Worm (Caenorhabditis elegans) whole organism, early embryonic: ENCODE measurements around the gene mlp-1.

Experiments
- B0310.2 ChIP-seq: sonication (generic microtip); optimal IDR thresholded peaks from 2 replicates; lab custom pipeline; 2016; ENCODE audit warnings: mild to moderate bottlenecking, missing genetic modification characterization, missing compliant biosample characterization
- F13C5.2 ChIP-seq: sonication (generic microtip); optimal IDR thresholded peaks from 2 replicates; lab custom pipeline; 2017; ENCODE audit warnings: mild to moderate bottlenecking, missing genetic modification characterization, inconsistent platforms, missing compliant biosample characterization
- aly-1 ChIP-seq: sonication (generic microtip); optimal IDR thresholded peaks from 2 replicates; lab custom pipeline; 2016; ENCODE audit warnings: missing genetic modification characterization, missing compliant biosample characterization
- ama-1 ChIP-seq: fragments of 150-350 bp; optimal IDR thresholded peaks from 2 replicates; lab custom pipeline; 2014
- ceh-13 ChIP-seq: fragments of 200-800 bp; sonication (Bioruptor generic); optimal IDR thresholded peaks from 2 replicates; lab custom pipeline; 2018; ENCODE audit warnings: mild to moderate bottlenecking, missing genetic modification characterization, missing compliant biosample characterization
- ceh-36 ChIP-seq: sonication (generic microtip); optimal IDR thresholded peaks from 2 replicates; lab custom pipeline; 2016; ENCODE audit warnings: missing genetic modification characterization, inconsistent platforms, missing compliant biosample characterization
- ets-7 ChIP-seq: sonication (generic microtip); optimal IDR thresholded peaks from 2 replicates; lab custom pipeline; 2016; ENCODE audit warnings: missing genotype, missing genetic modification characterization, missing compliant biosample characterization
- flt-1 ChIP-seq: fragments of 200-800 bp; sonication (Bioruptor generic); IDR thresholded peaks from 2 replicates; pipeline ENCODE4 v1.3.6; 2022; ENCODE audit warnings: missing genetic modification characterization, missing compliant biosample characterization
- hmbx-1 ChIP-seq: sonication (generic microtip); optimal IDR thresholded peaks from 2 replicates; lab custom pipeline; 2016; ENCODE audit warnings: mild to moderate bottlenecking, missing genetic modification characterization, missing compliant biosample characterization
- hmg-4 ChIP-seq: fragments of 200-800 bp; sonication (Bioruptor generic); optimal IDR thresholded peaks from 2 replicates; lab custom pipeline; 2018; ENCODE audit warnings: mild to moderate bottlenecking, missing genetic modification characterization, missing compliant biosample characterization
- hnd-1 ChIP-seq: sonication (generic microtip); optimal IDR thresholded peaks from 2 replicates; lab custom pipeline; 2016; ENCODE audit warnings: missing genetic modification characterization, missing compliant biosample characterization
- pes-1 ChIP-seq: fragments of 200-800 bp; sonication (Bioruptor generic); IDR thresholded peaks from 2 replicates; pipeline ENCODE4 v1.3.6; 2022; ENCODE audit warnings: missing genetic modification reagents, missing genetic modification characterization, missing compliant biosample characterization
- scrt-1 ChIP-seq: fragments of 200-800 bp; sonication (Bioruptor generic); IDR thresholded peaks from 2 replicates; pipeline ENCODE4 v1.3.6; 2022; ENCODE audit warnings: missing genetic modification characterization, missing compliant biosample characterization
- sea-1 ChIP-seq: fragments of 200-800 bp; sonication (Bioruptor generic); conservative IDR thresholded peaks from 2 replicates; pipeline ENCODE4 v1.3.6; 2022; ENCODE audit warnings: missing genetic modification characterization, missing compliant biosample characterization
- tbx-11 ChIP-seq: fragments of 200-800 bp; sonication (Bioruptor generic); IDR thresholded peaks from 2 replicates; pipeline ENCODE4 v1.3.6; 2022; ENCODE audit warnings: missing genetic modification characterization, missing compliant biosample characterization
- tbx-37 ChIP-seq: fragments of 200-800 bp; sonication (Bioruptor generic); conservative IDR thresholded peaks from 2 replicates; pipeline ENCODE4 v1.3.6; 2022; ENCODE audit warnings: missing genetic modification reagents, missing genetic modification characterization, missing compliant biosample characterization
- tra-4 ChIP-seq: sonication (generic microtip); optimal IDR thresholded peaks from 2 replicates; lab custom pipeline; 2017; ENCODE audit warnings: missing genetic modification characterization, missing compliant biosample characterization

Gene mlp-1

ce11 chrIII:5976021-5976420 lies 1.2 kb upstream of the mlp-1 start:
- TF ChIP-seq tra-4 (no peak), B0310.2 (tag; lab: Kevin White, UChicago) (no peak), tbx-37 (no peak), ceh-36 (no peak), hnd-1 (tag; lab: Kevin White, UChicago) (no peak), pes-1 (no peak), hmbx-1 (tag; lab: Kevin White, UChicago) (no peak), ets-7 (tag; lab: Kevin White, UChicago) (no peak), ama-1 (lab: Kevin White, UChicago) (no peak), sea-1 (GFP tag; lab: Robert Waterston, UW) (no peak), F13C5.2 (no peak), scrt-1 (GFP tag; lab: Robert Waterston, UW) (no peak), hmg-4 (GFP tag; lab: Kevin White, UChicago) (no peak), aly-1 (no peak), ceh-13 (no peak), flt-1 (GFP tag; lab: Robert Waterston, UW) (no peak), tbx-11 (GFP tag; lab: Robert Waterston, UW) (no peak)

ce11 chrIII:5967640-5968039 lies 7.2 kb downstream of the mlp-1 start:
- TF ChIP-seq scrt-1 (GFP tag; lab: Robert Waterston, UW) (no peak), hmbx-1 (tag; lab: Kevin White, UChicago) (no peak), ceh-13 (no peak), ets-7 (tag; lab: Kevin White, UChicago) (no peak), sea-1 (GFP tag; lab: Robert Waterston, UW) (no peak), hmg-4 (GFP tag; lab: Kevin White, UChicago) (no peak), ceh-36 (no peak), ama-1 (lab: Kevin White, UChicago) (no peak), tra-4 (no peak), F13C5.2 (no peak), B0310.2 (tag; lab: Kevin White, UChicago) (no peak), hnd-1 (tag; lab: Kevin White, UChicago) (no peak), aly-1 (no peak), pes-1 (no peak)

ce11 chrIII:5965839-5966463 lies 8.9 kb downstream of the mlp-1 start, which contains the start of gene dct-6:
Gene dct-6, plus strand, starts transcription at chrIII:5966413.
- TF ChIP-seq ets-7 (tag; lab: Kevin White, UChicago) (no peak), flt-1 (GFP tag; lab: Robert Waterston, UW) (no peak), hnd-1 (tag; lab: Kevin White, UChicago) (no peak), ama-1 (lab: Kevin White, UChicago) (no peak), sea-1 (GFP tag; lab: Robert Waterston, UW) (no peak), F13C5.2 (no peak)

- no peak for TF ChIP-seq tbx-11 (GFP tag; lab: Robert Waterston, UW)
- TF ChIP-seq ets-7 (tag; lab: Kevin White, UChicago), result no peak
- TF ChIP-seq tra-4, result no peak
- TF ChIP-seq F13C5.2, result no peak
- no peak for TF ChIP-seq pes-1
- no peak for TF ChIP-seq hnd-1 (tag; lab: Kevin White, UChicago)
- no peak for TF ChIP-seq hmg-4 (GFP tag; lab: Kevin White, UChicago)
These were observed 9.5 kb downstream of the mlp-1 start for ce11 chrIII:5965368-5965767.

ce11 chrIII:5964058-5964632 lies 10.7 kb downstream of the mlp-1 start:
- TF ChIP-seq hmbx-1 (tag; lab: Kevin White, UChicago) (no peak), hmg-4 (GFP tag; lab: Kevin White, UChicago) (no peak), ama-1 (lab: Kevin White, UChicago) (no peak), scrt-1 (GFP tag; lab: Robert Waterston, UW) (no peak), pes-1 (no peak), ceh-13 (no peak), sea-1 (GFP tag; lab: Robert Waterston, UW) (no peak), flt-1 (GFP tag; lab: Robert Waterston, UW) (no peak), F13C5.2 (no peak)

ce11 chrIII:5961560-5961959 lies 13.3 kb downstream of the mlp-1 start:
- TF ChIP-seq flt-1 (GFP tag; lab: Robert Waterston, UW) (no peak), scrt-1 (GFP tag; lab: Robert Waterston, UW) (no peak), tra-4 (no peak), sea-1 (GFP tag; lab: Robert Waterston, UW) (no peak), tbx-11 (GFP tag; lab: Robert Waterston, UW) (no peak), hnd-1 (tag; lab: Kevin White, UChicago) (no peak), tbx-37 (no peak), ceh-36 (no peak), pes-1 (no peak), ceh-13 (no peak), hmbx-1 (tag; lab: Kevin White, UChicago) (no peak), aly-1 (no peak), ama-1 (lab: Kevin White, UChicago) (no peak), F13C5.2 (no peak), ets-7 (tag; lab: Kevin White, UChicago) (no peak), B0310.2 (tag; lab: Kevin White, UChicago) (no peak), hmg-4 (GFP tag; lab: Kevin White, UChicago) (no peak)

ce11 chrIII:5959049-5959448 lies 15.8 kb downstream of the mlp-1 start:
- TF ChIP-seq ets-7 (tag; lab: Kevin White, UChicago) (no peak), ceh-36 (no peak), scrt-1 (GFP tag; lab: Robert Waterston, UW) (no peak), hnd-1 (tag; lab: Kevin White, UChicago) (no peak), sea-1 (GFP tag; lab: Robert Waterston, UW) (no peak), aly-1 (no peak), tra-4 (no peak), ceh-13 (no peak), tbx-37 (no peak), hmbx-1 (tag; lab: Kevin White, UChicago) (no peak), ama-1 (lab: Kevin White, UChicago) (no peak), tbx-11 (GFP tag; lab: Robert Waterston, UW) (no peak), F13C5.2 (no peak), pes-1 (no peak), hmg-4 (GFP tag; lab: Kevin White, UChicago) (no peak), flt-1 (GFP tag; lab: Robert Waterston, UW) (no peak)
